Worm (Caenorhabditis elegans) whole organism, L4 larva: ENCODE measurements around the gene F41H10.3.

Source experiments
- D1046.2 ChIP-seq: fragments of 200-800 bp; sonication (Bioruptor generic); IDR thresholded peaks from 2 replicates; pipeline ENCODE4 v1.3.6; 2022; ENCODE audit warnings: missing genetic modification characterization, missing compliant biosample characterization
- F26F4.8 ChIP-seq: fragments of 200-800 bp; sonication (Bioruptor generic); conservative IDR thresholded peaks from 2 replicates; pipeline ENCODE4 v1.3.6; 2022; ENCODE audit warnings: missing genetic modification characterization, missing compliant biosample characterization
- F37D6.2 ChIP-seq: sonication (generic microtip); optimal IDR thresholded peaks from 2 replicates; lab custom pipeline; 2016; ENCODE audit warnings: mild to moderate bottlenecking, missing genetic modification characterization, missing compliant biosample characterization
- F44E2.7 ChIP-seq: fragments of 200-800 bp; sonication (Bioruptor generic); IDR thresholded peaks from 2 replicates; pipeline ENCODE4 v2.1.2; 2022; ENCODE audit warnings: missing genetic modification characterization, missing compliant biosample characterization
- F49E8.2 ChIP-seq: sonication (generic microtip); optimal IDR thresholded peaks from 2 replicates; lab custom pipeline; 2016; ENCODE audit warnings: missing compliant biosample characterization, mild to moderate bottlenecking, missing genetic modification characterization, borderline replicate concordance
- Y105C5A.15 ChIP-seq: fragments of 200-800 bp; sonication (Bioruptor generic); IDR thresholded peaks from 2 replicates; pipeline ENCODE4 v1.3.6; 2022; ENCODE audit warnings: missing genetic modification characterization, missing compliant biosample characterization
- Y48G9A.11 ChIP-seq: fragments of 200-800 bp; sonication (Bioruptor generic); IDR thresholded peaks from 2 replicates; pipeline ENCODE4 v1.3.6; 2022; ENCODE audit warnings: missing genetic modification reagents, missing genetic modification characterization, missing compliant biosample characterization
- Y75B8A.6 ChIP-seq: fragments of 200-800 bp; sonication (Bioruptor generic); IDR thresholded peaks from 2 replicates; pipeline ENCODE4 v1.3.6; 2022; ENCODE audit warnings: missing genetic modification reagents, missing genetic modification characterization, missing compliant biosample characterization
- aha-1 ChIP-seq: fragments of 150-350 bp; peaks from one replicate; lab custom pipeline; 2014; ENCODE audit warnings: missing biosample characterization, missing genetic modification characterization
- arid-1 ChIP-seq: fragments of 200-800 bp; sonication (Bioruptor generic); conservative IDR thresholded peaks from 2 replicates; pipeline ENCODE4 v1.3.6; 2022; ENCODE audit warnings: missing genetic modification reagents, missing genetic modification characterization, missing compliant biosample characterization
- ceh-20 ChIP-seq: fragments of 200-800 bp; sonication (Bioruptor generic); IDR thresholded peaks from 2 replicates; pipeline ENCODE4 v1.3.6; 2022; ENCODE audit warnings: missing genetic modification reagents, missing genetic modification characterization, missing compliant biosample characterization
- ceh-32 ChIP-seq: sonication (generic microtip); optimal IDR thresholded peaks from 2 replicates; lab custom pipeline; 2016; ENCODE audit warnings: mild to moderate bottlenecking, missing genetic modification characterization, missing compliant biosample characterization; ENCODE audit not compliant: poor library complexity
- ceh-82 ChIP-seq: sonication (generic microtip); optimal IDR thresholded peaks from 2 replicates; lab custom pipeline; 2017; ENCODE audit warnings: missing biosample characterization, missing genetic modification characterization
- cey-2 ChIP-seq: sonication (generic microtip); optimal IDR thresholded peaks from 3 replicates; lab custom pipeline; 2017; ENCODE audit warnings: missing genetic modification characterization, mild to moderate bottlenecking, missing compliant biosample characterization, antibody characterized with exemption, borderline replicate concordance; ENCODE audit not compliant: insufficient read depth
- daf-19 ChIP-seq: fragments of 200-800 bp; sonication (Bioruptor generic); conservative IDR thresholded peaks from 2 replicates; pipeline ENCODE4 v1.3.6; 2022; ENCODE audit warnings: missing genetic modification characterization, missing compliant biosample characterization
- dpl-1 ChIP-seq: fragments of 150-350 bp; optimal IDR thresholded peaks from 2 replicates; lab custom pipeline; 2014; ENCODE audit warnings: missing biosample characterization, missing genetic modification reagents, missing genetic modification characterization
- egl-43 ChIP-seq: fragments of 200-800 bp; sonication (Bioruptor generic); IDR thresholded peaks from 2 replicates; pipeline ENCODE4 v1.3.6; 2022; ENCODE audit warnings: missing genetic modification reagents, missing genetic modification characterization, missing compliant biosample characterization
- fkh-10 ChIP-seq: fragments of 150-350 bp; optimal IDR thresholded peaks from 2 replicates; lab custom pipeline; 2014; ENCODE audit warnings: missing biosample characterization, missing genetic modification reagents, missing genetic modification characterization
- fos-1 ChIP-seq: fragments of 150-350 bp; optimal IDR thresholded peaks from 2 replicates; lab custom pipeline; 2014; ENCODE audit warnings: missing biosample characterization, missing genetic modification characterization
- lin-13 ChIP-seq: fragments of 150-350 bp; optimal IDR thresholded peaks from 2 replicates; lab custom pipeline; 2014; ENCODE audit warnings: missing biosample characterization, missing genetic modification reagents, missing genetic modification characterization
- lin-38 ChIP-seq: fragments of 200-800 bp; sonication (Bioruptor generic); IDR thresholded peaks from 2 replicates; pipeline ENCODE4 v1.3.6; 2022; ENCODE audit warnings: missing genetic modification reagents, missing genetic modification characterization, missing compliant biosample characterization
- madf-5 ChIP-seq, 2 experiments: fragments of 200-800 bp; sonication (Bioruptor generic); IDR thresholded peaks; 2 replicates each; pipeline ENCODE4 v1.3.6; 2022; ENCODE audit warnings: missing compliant biosample characterization in 2 of 2, missing genetic modification characterization in 2 of 2
- mes-2 ChIP-seq: sonication (generic microtip); optimal IDR thresholded peaks from 2 replicates; lab custom pipeline; 2016; ENCODE audit warnings: missing genotype, mild to moderate bottlenecking, missing genetic modification characterization, missing compliant biosample characterization; ENCODE audit not compliant: poor library complexity, severe bottlenecking
- nhr-111 ChIP-seq: fragments of 200-800 bp; sonication (Bioruptor generic); optimal IDR thresholded peaks from 2 replicates; lab custom pipeline; 2018; ENCODE audit warnings: mild to moderate bottlenecking, missing genetic modification characterization, missing compliant biosample characterization
- nhr-237 ChIP-seq: sonication (generic microtip); optimal IDR thresholded peaks from 2 replicates; lab custom pipeline; 2017; ENCODE audit warnings: missing biosample characterization, missing genetic modification characterization
- nhr-42 ChIP-seq: fragments of 200-800 bp; sonication (Bioruptor generic); IDR thresholded peaks from 2 replicates; pipeline ENCODE4 v1.3.6; 2022; ENCODE audit warnings: missing genetic modification characterization, missing compliant biosample characterization
- pha-4 ChIP-seq, 2 experiments: fragments of 150-350 bp in 1 of 2; fragments of 200-800 bp in 1 of 2; sonication (Bioruptor generic) in 1 of 2; IDR thresholded peaks in 1 of 2; optimal IDR thresholded peaks in 1 of 2; 2 replicates each; pipeline versions ENCODE4 v1.3.6 to Lab custom; 2014 to 2022; ENCODE audit warnings: missing genetic modification characterization in 2 of 2, missing genetic modification reagents in 2 of 2, missing biosample characterization in 1 of 2, missing compliant biosample characterization in 1 of 2
- set-16 ChIP-seq: fragments of 200-800 bp; sonication (Bioruptor generic); IDR thresholded peaks from 2 replicates; pipeline ENCODE4 v1.3.6; 2022; ENCODE audit warnings: missing genetic modification reagents, missing genetic modification characterization, missing compliant biosample characterization
- snpc-1.2 ChIP-seq: fragments of 200-800 bp; sonication (Bioruptor generic); IDR thresholded peaks from 2 replicates; pipeline ENCODE4 v1.3.6; 2022; ENCODE audit warnings: missing genetic modification reagents, missing genetic modification characterization, missing compliant biosample characterization
- snpc-4 ChIP-seq: fragments of 150-350 bp; optimal IDR thresholded peaks from 2 replicates; lab custom pipeline; 2014; ENCODE audit warnings: missing biosample characterization, missing genetic modification characterization
- tag-97 ChIP-seq: fragments of 200-800 bp; sonication (Bioruptor generic); IDR thresholded peaks from 2 replicates; pipeline ENCODE4 v1.3.6; 2022; ENCODE audit warnings: missing genetic modification characterization, missing compliant biosample characterization
- tra-1 ChIP-seq: fragments of 200-800 bp; sonication (Bioruptor generic); IDR thresholded peaks from 2 replicates; pipeline ENCODE4 v1.3.6; 2022; ENCODE audit warnings: missing genetic modification reagents, missing genetic modification characterization, missing compliant biosample characterization
- zag-1 ChIP-seq: fragments of 150-350 bp; optimal IDR thresholded peaks from 2 replicates; lab custom pipeline; 2014; ENCODE audit warnings: missing biosample characterization, missing genetic modification characterization

F41H10.3 gene

ce11 chrIV:5388477-5389065 lies 19.0 kb downstream of the F41H10.3 start, which contains the start of gene elo-6 (continued):
- TF ChIP-seq F49E8.2 (tag; lab: Kevin White, UChicago) = no peak
- TF ChIP-seq tra-1 (GFP tag; lab: Robert Waterston, UW) = 0 out of 2 replicates have a peak, but pooled peaks have one; percentile 7
- no peak for TF ChIP-seq ceh-32 (tag; lab: Kevin White, UChicago)
- no peak for TF ChIP-seq Y75B8A.6 (GFP tag; lab: Robert Waterston, UW)
- no peak for TF ChIP-seq snpc-4 (tag; lab: Kevin White, UChicago)
- no peak for TF ChIP-seq snpc-1.2
- TF ChIP-seq cey-2 (tag; lab: Kevin White, UChicago) = no peak
- TF ChIP-seq D1046.2 = no peak
- TF ChIP-seq lin-13 (GFP tag; lab: Kevin White, UChicago) = no peak
- no peak for TF ChIP-seq ceh-82 (tag; lab: Kevin White, UChicago)
- no peak for TF ChIP-seq set-16 (GFP tag; lab: Robert Waterston, UW)
- TF ChIP-seq F26F4.8 = no peak
- no peak for TF ChIP-seq fkh-10 (GFP tag; lab: Kevin White, UChicago)
- no peak for TF ChIP-seq ceh-20 (GFP tag; lab: Robert Waterston, UW)
- TF ChIP-seq F44E2.7 = no peak

DNA sequence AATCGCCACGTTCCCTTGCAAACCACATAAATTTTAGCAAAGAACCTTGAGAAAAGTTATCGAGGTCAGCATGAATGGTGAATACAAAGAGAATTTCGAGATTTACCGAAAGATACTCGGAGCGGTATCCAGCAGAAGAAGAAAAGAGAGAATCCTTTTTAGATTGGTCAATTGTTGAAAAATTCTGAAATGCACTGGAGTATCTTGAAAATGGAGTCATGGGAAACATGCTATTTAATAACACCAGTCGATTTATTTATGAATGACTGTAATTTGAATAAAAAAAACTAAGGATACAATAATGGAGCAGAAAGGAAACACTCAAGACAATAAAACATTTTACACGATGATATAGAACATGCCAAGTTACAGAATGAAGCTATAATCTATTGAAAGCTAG lies 20.4 kb downstream of the F41H10.3 start:
- TF ChIP-seq lin-38 = 0 out of 2 replicates have a peak, but pooled peaks have one; percentile 22
- peak; percentile 84 for TF ChIP-seq snpc-1.2
- no peak for TF ChIP-seq egl-43
- TF ChIP-seq madf-5 (GFP tag; IDR thresholded peaks at IDR 0.05; lab: Robert Waterston, UW) = 0 out of 4 replicates have a peak, but pooled peaks of 1 of the 2 experiments have one; percentile 26
- no peak for TF ChIP-seq zag-1 (tag; lab: Kevin White, UChicago)
- peak; percentile 85 for TF ChIP-seq aha-1 (tag; lab: Kevin White, UChicago)
- TF ChIP-seq nhr-237 = no peak
- TF ChIP-seq F49E8.2 (tag; lab: Kevin White, UChicago) = peak; percentile 56
- peak; percentile 42; the same call in 1 of the 2 replicates for TF ChIP-seq Y48G9A.11 (GFP tag; lab: Robert Waterston, UW)

ce11 chrIV:5391507-5392057 lies 22.0 kb downstream of the F41H10.3 start, which contains the start of the genes htp-1 and ZK616.5:
Gene htp-1 (minus strand): TSS chrIV:5391557.
Gene ZK616.5 (plus strand): TSS chrIV:5391929.
- TF ChIP-seq tag-97 (GFP tag; lab: Robert Waterston, UW) = no peak
- TF ChIP-seq lin-13 (GFP tag; lab: Kevin White, UChicago) = no peak
- no peak for TF ChIP-seq egl-43
- no peak for TF ChIP-seq fos-1 (tag; lab: Kevin White, UChicago)
- TF ChIP-seq cey-2 (tag; lab: Kevin White, UChicago) = no peak
- no peak for TF ChIP-seq ceh-32 (tag; lab: Kevin White, UChicago)
- TF ChIP-seq nhr-237 = no peak
- no peak for TF ChIP-seq arid-1 (GFP tag; lab: Robert Waterston, UW)
- no peak for TF ChIP-seq nhr-42
- TF ChIP-seq madf-5 (GFP tag; IDR thresholded peaks at IDR 0.05; lab: Robert Waterston, UW) = no peak
- no peak for TF ChIP-seq nhr-111 (GFP tag; lab: Kevin White, UChicago)
- no peak for TF ChIP-seq Y105C5A.15
- no peak for TF ChIP-seq F37D6.2 (tag; lab: Kevin White, UChicago)
- no peak for TF ChIP-seq pha-4 (GFP tag; IDR thresholded peaks at IDR 0.05; lab: Robert Waterston, UW)
- TF ChIP-seq pha-4 (tag; optimal IDR thresholded peaks at IDR 0.05; lab: Kevin White, UChicago) = no peak
- TF ChIP-seq daf-19 = no peak
- TF ChIP-seq dpl-1 (GFP tag; lab: Kevin White, UChicago) = no peak
- TF ChIP-seq mes-2 (tag; lab: Kevin White, UChicago) = no peak
